Worm (Caenorhabditis elegans) whole organism, young adult: ENCODE data around the gene nlp-56.

Experiments
- B0019.2 ChIP-seq: fragments of 200-800 bp; sonication (Bioruptor generic); conservative IDR thresholded peaks from 2 replicates; pipeline ENCODE4 v1.3.6; 2022; ENCODE audit warnings: missing genetic modification reagents, missing genetic modification characterization, missing compliant biosample characterization
- B0336.3 ChIP-seq: fragments of 200-800 bp; sonication (Bioruptor generic); IDR thresholded peaks from 2 replicates; pipeline ENCODE4 v1.3.6; 2022; ENCODE audit warnings: missing genetic modification characterization, missing compliant biosample characterization
- D2030.7 ChIP-seq: fragments of 200-800 bp; sonication (Bioruptor generic); IDR thresholded peaks from 2 replicates; pipeline ENCODE4 v1.3.6; 2022; ENCODE audit warnings: missing genetic modification reagents, missing genetic modification characterization, missing compliant biosample characterization
- F49E8.2 ChIP-seq: sonication (generic microtip); optimal IDR thresholded peaks from 3 replicates; lab custom pipeline; 2017; ENCODE audit warnings: missing genetic modification characterization, mild to moderate bottlenecking, missing compliant biosample characterization, antibody characterized with exemption, moderate library complexity; ENCODE audit not compliant: insufficient read depth
- F57C9.4 ChIP-seq: sonication (generic microtip); optimal IDR thresholded peaks from 2 replicates; lab custom pipeline; 2017; ENCODE audit warnings: mild to moderate bottlenecking, missing genetic modification characterization, missing compliant biosample characterization
- T07F8.4 ChIP-seq: sonication (generic microtip); optimal IDR thresholded peaks from 2 replicates; lab custom pipeline; 2016; ENCODE audit warnings: mild to moderate bottlenecking, missing genetic modification characterization, moderate library complexity, missing compliant biosample characterization
- Y53F4B.3 ChIP-seq: fragments of 200-800 bp; sonication (Bioruptor generic); IDR thresholded peaks from 2 replicates; pipeline ENCODE4 v1.3.6; 2022; ENCODE audit warnings: missing genetic modification reagents, missing genetic modification characterization, missing compliant biosample characterization
- Y67H2A.10 ChIP-seq: fragments of 200-800 bp; sonication (Bioruptor generic); conservative IDR thresholded peaks from 2 replicates; pipeline ENCODE4 v1.3.6; 2022; ENCODE audit warnings: missing genetic modification reagents, missing genetic modification characterization, missing compliant biosample characterization
- aptf-3 ChIP-seq: fragments of 200-800 bp; sonication (Bioruptor generic); IDR thresholded peaks from 2 replicates; pipeline ENCODE4 v1.3.6; 2022; ENCODE audit warnings: missing genetic modification characterization, missing compliant biosample characterization
- athp-1 ChIP-seq: sonication (generic microtip); optimal IDR thresholded peaks from 2 replicates; lab custom pipeline; 2017; ENCODE audit warnings: mild to moderate bottlenecking, missing genetic modification characterization, missing compliant biosample characterization
- bed-2 ChIP-seq: fragments of 200-800 bp; sonication (Bioruptor generic); IDR thresholded peaks from 2 replicates; pipeline ENCODE4 v1.3.6; 2022; ENCODE audit warnings: missing genetic modification reagents, missing genetic modification characterization, missing compliant biosample characterization
- ccch-3 ChIP-seq: fragments of 200-800 bp; sonication (Bioruptor generic); optimal IDR thresholded peaks from 2 replicates; lab custom pipeline; 2018; ENCODE audit warnings: mild to moderate bottlenecking, missing genetic modification characterization, missing compliant biosample characterization
- ceh-27 ChIP-seq: fragments of 200-800 bp; sonication (Bioruptor generic); optimal IDR thresholded peaks from 2 replicates; lab custom pipeline; 2018; ENCODE audit warnings: mild to moderate bottlenecking, missing genetic modification characterization, moderate library complexity, missing compliant biosample characterization
- ceh-58 ChIP-seq: fragments of 200-800 bp; sonication (Bioruptor generic); IDR thresholded peaks from 2 replicates; pipeline ENCODE4 v1.3.6; 2022; ENCODE audit warnings: missing genetic modification characterization, missing compliant biosample characterization
- chd-7 ChIP-seq: sonication (generic microtip); optimal IDR thresholded peaks from 2 replicates; lab custom pipeline; 2016; ENCODE audit warnings: mild to moderate bottlenecking, missing genetic modification characterization, moderate library complexity, missing compliant biosample characterization
- die-1 ChIP-seq: sonication (generic microtip); optimal IDR thresholded peaks from 2 replicates; lab custom pipeline; 2016; ENCODE audit warnings: missing genotype, mild to moderate bottlenecking, missing genetic modification characterization, missing compliant biosample characterization
- dpl-1 ChIP-seq: fragments of 150-350 bp; optimal IDR thresholded peaks from 2 replicates; lab custom pipeline; 2014; ENCODE audit warnings: missing biosample characterization, missing genetic modification reagents, missing genetic modification characterization
- egl-18 ChIP-seq: fragments of 200-800 bp; sonication (Bioruptor generic); IDR thresholded peaks from 2 replicates; pipeline ENCODE4 v1.3.6; 2022; ENCODE audit warnings: missing genetic modification reagents, missing genetic modification characterization, missing compliant biosample characterization
- gei-17 ChIP-seq: fragments of 200-800 bp; sonication (Bioruptor generic); optimal IDR thresholded peaks from 2 replicates; lab custom pipeline; 2018; ENCODE audit warnings: mild to moderate bottlenecking, missing genetic modification characterization, missing compliant biosample characterization
- him-1 ChIP-seq: sonication (generic microtip); optimal IDR thresholded peaks from 2 replicates; lab custom pipeline; 2016; ENCODE audit warnings: missing genotype, missing genetic modification reagents, missing genetic modification characterization, missing compliant biosample characterization
- hlh-26 ChIP-seq: fragments of 200-800 bp; sonication (Bioruptor generic); conservative IDR thresholded peaks from 2 replicates; pipeline ENCODE4 v1.3.6; 2022; ENCODE audit warnings: missing genetic modification reagents, missing genetic modification characterization, missing compliant biosample characterization
- hsf-1 ChIP-seq: fragments of 200-800 bp; sonication (Bioruptor generic); IDR thresholded peaks from 2 replicates; pipeline ENCODE4 v1.3.6; 2022; ENCODE audit warnings: missing genetic modification reagents, missing genetic modification characterization, missing compliant biosample characterization
- lag-1 ChIP-seq: fragments of 200-800 bp; sonication (Bioruptor generic); IDR thresholded peaks from 2 replicates; pipeline ENCODE4 v1.3.6; 2022; ENCODE audit warnings: missing genetic modification reagents, missing genetic modification characterization, missing compliant biosample characterization
- let-607 ChIP-seq, 2 experiments: fragments of 200-800 bp in 1 of 2; sonication (Bioruptor generic) in 1 of 2; sonication (generic microtip) in 1 of 2; optimal IDR thresholded peaks; 2 replicates each; lab custom pipeline; 2016 to 2018; ENCODE audit warnings: mild to moderate bottlenecking in 2 of 2, missing compliant biosample characterization in 2 of 2, missing genetic modification characterization in 2 of 2, moderate library complexity in 2 of 2, missing genotype in 1 of 2
- lin-35 ChIP-seq, 3 experiments: fragments of 150-350 bp in 2 of 3; sonication (generic microtip) in 1 of 3; optimal IDR thresholded peaks; 2 replicates each; lab custom pipeline; 2014 to 2018; ENCODE audit warnings: missing biosample characterization in 3 of 3, missing genetic modification characterization in 3 of 3, missing genetic modification reagents in 3 of 3
- lin-54 ChIP-seq: fragments of 200-800 bp; sonication (Bioruptor generic); optimal IDR thresholded peaks from 2 replicates; lab custom pipeline; 2018; ENCODE audit warnings: mild to moderate bottlenecking, missing genetic modification characterization, missing compliant biosample characterization
- lir-1 ChIP-seq: fragments of 200-800 bp; sonication (Bioruptor generic); conservative IDR thresholded peaks from 2 replicates; pipeline ENCODE4 v1.3.6; 2022; ENCODE audit warnings: missing genetic modification reagents, missing genetic modification characterization, missing compliant biosample characterization
- lsy-27 ChIP-seq: sonication (generic microtip); optimal IDR thresholded peaks from 2 replicates; lab custom pipeline; 2017; ENCODE audit warnings: missing genetic modification characterization, mild to moderate bottlenecking, missing compliant biosample characterization, antibody characterized with exemption, missing genotype, borderline replicate concordance; ENCODE audit not compliant: insufficient read depth
- madf-6 ChIP-seq: fragments of 200-800 bp; sonication (Bioruptor generic); IDR thresholded peaks from 2 replicates; pipeline ENCODE4 v1.3.6; 2022; ENCODE audit warnings: missing genetic modification reagents, missing genetic modification characterization, missing compliant biosample characterization
- mel-28 ChIP-seq: sonication (generic microtip); optimal IDR thresholded peaks from 2 replicates; lab custom pipeline; 2016; ENCODE audit warnings: borderline replicate concordance, mild to moderate bottlenecking, missing genetic modification characterization, missing compliant biosample characterization
- mes-4 ChIP-seq: sonication (generic microtip); optimal IDR thresholded peaks from 2 replicates; lab custom pipeline; 2016; ENCODE audit warnings: missing genotype, missing genetic modification characterization, missing compliant biosample characterization
- nhr-179 ChIP-seq: sonication (generic microtip); optimal IDR thresholded peaks from 2 replicates; lab custom pipeline; 2016; ENCODE audit warnings: mild to moderate bottlenecking, missing genetic modification characterization, missing compliant biosample characterization
- nhr-80 ChIP-seq: sonication (generic microtip); optimal IDR thresholded peaks from 2 replicates; lab custom pipeline; 2016; ENCODE audit warnings: missing genetic modification characterization, missing compliant biosample characterization
- pbrm-1 ChIP-seq: fragments of 200-800 bp; sonication (Bioruptor generic); IDR thresholded peaks from 2 replicates; pipeline ENCODE4 v1.3.6; 2022; ENCODE audit warnings: missing genetic modification reagents, missing genetic modification characterization, missing compliant biosample characterization
- pha-4 ChIP-seq: fragments of 150-350 bp; sonication (generic microtip); optimal IDR thresholded peaks from 2 replicates; lab custom pipeline; 2014; ENCODE audit warnings: missing biosample characterization, missing genetic modification reagents, missing genetic modification characterization
- rcor-1 ChIP-seq: fragments of 200-800 bp; sonication (Bioruptor generic); IDR thresholded peaks from 2 replicates; pipeline ENCODE4 v1.3.6; 2022; ENCODE audit warnings: missing genetic modification reagents, missing genetic modification characterization, missing compliant biosample characterization
- rec-8 ChIP-seq, 2 experiments: sonication (generic microtip); optimal IDR thresholded peaks; 2 replicates each; lab custom pipeline; 2016; ENCODE audit warnings: mild to moderate bottlenecking in 2 of 2, missing genetic modification characterization in 2 of 2, missing genetic modification reagents in 2 of 2, missing genotype in 2 of 2, missing biosample characterization in 1 of 2, missing compliant biosample characterization in 1 of 2, moderate library complexity in 1 of 2
- rpc-1 ChIP-seq, 2 experiments: fragments of 150-350 bp in 1 of 2; sonication (generic microtip) in 1 of 2; optimal IDR thresholded peaks; 2 replicates each; lab custom pipeline; 2014 to 2018; ENCODE audit warnings: missing biosample characterization in 1 of 2, missing genetic modification characterization in 1 of 2, missing genetic modification reagents in 1 of 2, missing genotype in 1 of 2
- snpc-1.1 ChIP-seq: sonication (generic microtip); optimal IDR thresholded peaks from 2 replicates; lab custom pipeline; 2017; ENCODE audit warnings: missing genetic modification characterization, mild to moderate bottlenecking, missing compliant biosample characterization, antibody characterized with exemption, moderate library complexity, missing genotype, missing genetic modification reagents; ENCODE audit not compliant: insufficient read depth
- snpc-1.3 ChIP-seq: sonication (generic microtip); optimal IDR thresholded peaks from 2 replicates; lab custom pipeline; 2017; ENCODE audit warnings: missing genetic modification characterization, mild to moderate bottlenecking, missing compliant biosample characterization, antibody characterized with exemption, moderate library complexity, missing genotype, missing genetic modification reagents; ENCODE audit not compliant: insufficient read depth
- snpc-4 ChIP-seq, 5 experiments: fragments of 150-350 bp in 1 of 5; sonication (generic microtip) in 4 of 5; optimal IDR thresholded peaks; 2 replicates each; lab custom pipeline; 2014 to 2018; ENCODE audit warnings: missing genetic modification characterization in 5 of 5, missing biosample characterization in 3 of 5, antibody characterized with exemption in 2 of 5, mild to moderate bottlenecking in 2 of 5, missing compliant biosample characterization in 2 of 5, missing genotype in 2 of 5, moderate library complexity in 2 of 5, missing genetic modification reagents in 1 of 5
- tbp1 ChIP-seq: fragments of 200-800 bp; sonication (Bioruptor generic); optimal IDR thresholded peaks from 2 replicates; lab custom pipeline; 2018; ENCODE audit warnings: mild to moderate bottlenecking, missing genetic modification characterization, missing compliant biosample characterization
- unc-130 ChIP-seq: sonication (generic microtip); optimal IDR thresholded peaks from 2 replicates; lab custom pipeline; 2016; ENCODE audit warnings: missing genetic modification reagents, missing genetic modification characterization, missing compliant biosample characterization
- ztf-18 ChIP-seq: sonication (generic microtip); optimal IDR thresholded peaks from 2 replicates; lab custom pipeline; 2016; ENCODE audit warnings: missing genotype, mild to moderate bottlenecking, missing genetic modification characterization, missing compliant biosample characterization
- ztf-26 ChIP-seq: sonication (generic microtip); optimal IDR thresholded peaks from 2 replicates; lab custom pipeline; 2017; ENCODE audit warnings: missing genetic modification characterization, missing compliant biosample characterization
- ztf-3 ChIP-seq: fragments of 200-800 bp; sonication (Bioruptor generic); optimal IDR thresholded peaks from 2 replicates; lab custom pipeline; 2018; ENCODE audit warnings: mild to moderate bottlenecking, missing genetic modification characterization, missing compliant biosample characterization

nlp-56 gene

DNA sequence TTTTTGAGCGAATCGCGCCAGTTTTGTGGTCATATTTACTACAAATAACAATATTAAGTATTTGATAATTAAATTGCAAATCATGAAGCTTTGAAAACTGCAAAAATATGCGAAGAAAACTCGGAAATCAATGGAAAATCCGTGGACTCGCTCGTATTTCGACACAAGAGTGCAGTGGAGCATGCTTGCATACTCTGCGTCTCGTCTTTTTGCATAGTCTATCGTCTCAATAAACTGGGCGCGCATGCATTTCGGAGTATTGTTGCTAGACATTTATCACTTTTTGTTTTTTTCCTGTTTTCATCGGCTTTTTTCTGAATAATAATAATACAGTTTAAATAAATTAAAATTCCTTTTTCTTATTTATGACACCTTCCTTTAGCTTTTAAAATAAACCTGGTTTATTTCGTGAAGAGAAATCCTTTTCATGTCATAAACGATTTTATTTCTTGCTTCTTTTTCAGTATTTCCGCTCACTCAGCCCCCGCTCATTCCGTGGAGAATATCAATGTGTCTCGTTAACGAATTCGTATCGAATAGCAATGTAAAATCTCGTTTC, 16.8 kb downstream of the nlp-56 start, which contains the start of the genes mrps-7 and Y57G11C.3:
mrps-7 (minus strand) TSS at position 38 of the 559 bp plus-strand sequence.
Y57G11C.3 (plus strand) TSS at position 509 of the 559 bp plus-strand sequence.
- TF ChIP-seq bed-2 (GFP tag; lab: Robert Waterston, UW), result no peak
- peak; percentile 68 for TF ChIP-seq B0336.3 (GFP tag; lab: Robert Waterston, UW)
- no peak for TF ChIP-seq nhr-179
- TF ChIP-seq ztf-3, result no peak
- TF ChIP-seq chd-7 (tag; lab: Kevin White, UChicago), result no peak
- TF ChIP-seq lin-54, result peak; percentile 78
- no peak for TF ChIP-seq hlh-26 (GFP tag; lab: Robert Waterston, UW)
- no peak for TF ChIP-seq lsy-27 (tag; lab: Kevin White, UChicago)
- no peak for TF ChIP-seq T07F8.4 (tag; lab: Kevin White, UChicago)
- TF ChIP-seq egl-18 (GFP tag; lab: Robert Waterston, UW), result no peak
- TF ChIP-seq him-1 (tag; lab: Kevin White, UChicago), result no peak
- TF ChIP-seq F57C9.4, result no peak
- TF ChIP-seq ztf-26 (tag; lab: Kevin White, UChicago), result peak; percentile 63
- TF ChIP-seq tbp1 (GFP tag; lab: Kevin White, UChicago), result peak; percentile 72
- peak; percentile 83 for TF ChIP-seq snpc-4 (GFP tag; optimal IDR thresholded peaks at IDR 0.05; lab: Kevin White, UChicago)
- peak; percentile 73 to 93 (median 86) for TF ChIP-seq snpc-4 (tag; optimal IDR thresholded peaks at IDR 0.05; lab: Kevin White, UChicago)
- peak; percentile 67 for TF ChIP-seq F49E8.2 (tag; lab: Kevin White, UChicago)
- TF ChIP-seq B0019.2, result no peak
- TF ChIP-seq dpl-1 (GFP tag; lab: Kevin White, UChicago), result peak; percentile 18
- TF ChIP-seq ccch-3, result no peak
- peak; percentile 90 for TF ChIP-seq snpc-1.3 (tag; lab: Kevin White, UChicago)
- no peak for TF ChIP-seq gei-17 (GFP tag; lab: Kevin White, UChicago)
- TF ChIP-seq aptf-3 (GFP tag; lab: Robert Waterston, UW), result no peak
- no peak for TF ChIP-seq die-1 (tag; lab: Kevin White, UChicago)
- TF ChIP-seq athp-1, result peak; percentile 30
- TF ChIP-seq madf-6 (GFP tag; lab: Robert Waterston, UW), result peak; percentile 73
- TF ChIP-seq mes-4 (tag; lab: Kevin White, UChicago), result no peak
- peak; percentile 64; the same call in 1 of the 2 replicates for TF ChIP-seq D2030.7 (GFP tag; lab: Robert Waterston, UW)
- peak; percentile 79 for TF ChIP-seq pbrm-1
- peak in 2 of 3 experiments; percentile 12 to 83 for TF ChIP-seq lin-35 (GFP tag; optimal IDR thresholded peaks at IDR 0.05; lab: Kevin White, UChicago)
- no peak for TF ChIP-seq hsf-1 (GFP tag; lab: Robert Waterston, UW)
- TF ChIP-seq let-607 (tag; optimal IDR thresholded peaks at IDR 0.05; lab: Kevin White, UChicago), result peak in 1 of 2 experiments; percentile 47
- TF ChIP-seq nhr-80, result peak; percentile 11
- no peak for TF ChIP-seq ceh-58 (GFP tag; lab: Robert Waterston, UW)
- TF ChIP-seq ceh-27 (GFP tag; lab: Kevin White, UChicago), result peak; percentile 74
- no peak for TF ChIP-seq rpc-1 (optimal IDR thresholded peaks at IDR 0.05; lab: Kevin White, UChicago)
- no peak for TF ChIP-seq rpc-1 (tag; optimal IDR thresholded peaks at IDR 0.05; lab: Kevin White, UChicago)
- no peak for TF ChIP-seq rec-8 (tag; optimal IDR thresholded peaks at IDR 0.05; lab: Kevin White, UChicago)
- peak; percentile 83 for TF ChIP-seq rcor-1
- peak; percentile 60 for TF ChIP-seq snpc-1.1
- peak; percentile 80 for TF ChIP-seq pha-4 (tag; lab: Kevin White, UChicago)
- TF ChIP-seq lag-1 (GFP tag; lab: Robert Waterston, UW), result no peak
- peak; percentile 58; the same call in 1 of the 2 replicates for TF ChIP-seq lir-1 (GFP tag; lab: Robert Waterston, UW)
- no peak for TF ChIP-seq Y53F4B.3 (GFP tag; lab: Robert Waterston, UW)
- TF ChIP-seq ztf-18 (tag; lab: Kevin White, UChicago), result peak; percentile 58
- no peak for TF ChIP-seq Y67H2A.10 (GFP tag; lab: Robert Waterston, UW)
- no peak for TF ChIP-seq unc-130 (GFP tag; lab: Kevin White, UChicago)
- TF ChIP-seq mel-28 (tag; lab: Kevin White, UChicago), result no peak
